Worm (Caenorhabditis elegans): Measurements from ENCODE around the gene osm-1.

- no peak for TF ChIP-seq egl-27 (tag; optimal IDR thresholded peaks at IDR 0.05)
- TF ChIP-seq lsy-2 (tag; optimal IDR thresholded peaks at IDR 0.05) = peak in 1 of 2 experiments; percentile 69
- no peak for TF ChIP-seq unc-39 (tag; optimal IDR thresholded peaks at IDR 0.05)
- no peak for TF ChIP-seq lin-13 (GFP tag; optimal IDR thresholded peaks at IDR 0.05)
- no peak for TF ChIP-seq ZK546.5 (tag; optimal IDR thresholded peaks at IDR 0.05)
- no peak for TF ChIP-seq unc-55 (GFP tag; optimal IDR thresholded peaks at IDR 0.05)
- TF ChIP-seq snpc-4 (tag; optimal IDR thresholded peaks at IDR 0.05) = no peak
- no peak for TF ChIP-seq R02D3.7 (tag; optimal IDR thresholded peaks at IDR 0.05)
Observed at ce11 chrX:16521722-16522121, 18.8 kb upstream of the osm-1 start.
